Worm (Caenorhabditis elegans) whole organism, L4 larva: ENCODE data around the gene F55G1.7.

Source experiments
- F10B5.3 ChIP-seq: sonication (generic microtip); optimal IDR thresholded peaks from 2 replicates; lab custom pipeline; 2016; ENCODE audit warnings: mild to moderate bottlenecking, missing genetic modification characterization, missing compliant biosample characterization
- F26F4.8 ChIP-seq: fragments of 200-800 bp; sonication (Bioruptor generic); conservative IDR thresholded peaks from 2 replicates; pipeline ENCODE4 v1.3.6; 2022; ENCODE audit warnings: missing genetic modification characterization, missing compliant biosample characterization
- F44E2.7 ChIP-seq: fragments of 200-800 bp; sonication (Bioruptor generic); IDR thresholded peaks from 2 replicates; pipeline ENCODE4 v2.1.2; 2022; ENCODE audit warnings: missing genetic modification characterization, missing compliant biosample characterization
- F49E8.2 ChIP-seq: sonication (generic microtip); optimal IDR thresholded peaks from 2 replicates; lab custom pipeline; 2016; ENCODE audit warnings: missing compliant biosample characterization, mild to moderate bottlenecking, missing genetic modification characterization, borderline replicate concordance
- T20F7.1 ChIP-seq: fragments of 200-800 bp; sonication (Bioruptor generic); optimal IDR thresholded peaks from 2 replicates; lab custom pipeline; 2018; ENCODE audit warnings: mild to moderate bottlenecking, missing genetic modification characterization, missing compliant biosample characterization
- Y48G9A.11 ChIP-seq: fragments of 200-800 bp; sonication (Bioruptor generic); IDR thresholded peaks from 2 replicates; pipeline ENCODE4 v1.3.6; 2022; ENCODE audit warnings: missing genetic modification reagents, missing genetic modification characterization, missing compliant biosample characterization
- aha-1 ChIP-seq: fragments of 150-350 bp; peaks from one replicate; lab custom pipeline; 2014; ENCODE audit warnings: missing biosample characterization, missing genetic modification characterization
- aly-2 ChIP-seq: sonication (generic microtip); optimal IDR thresholded peaks from 2 replicates; lab custom pipeline; 2018; ENCODE audit warnings: missing biosample characterization, missing genetic modification characterization
- ama-1 ChIP-seq: fragments of 150-350 bp; optimal IDR thresholded peaks from 2 replicates; lab custom pipeline; 2014; ENCODE audit warnings: inconsistent platforms, mixed read lengths
- arid-1 ChIP-seq: fragments of 200-800 bp; sonication (Bioruptor generic); conservative IDR thresholded peaks from 2 replicates; pipeline ENCODE4 v1.3.6; 2022; ENCODE audit warnings: missing genetic modification reagents, missing genetic modification characterization, missing compliant biosample characterization
- attf-4 ChIP-seq: sonication (generic microtip); optimal IDR thresholded peaks from 3 replicates; lab custom pipeline; 2017; ENCODE audit warnings: missing biosample characterization, missing genetic modification characterization
- ceh-28 ChIP-seq: fragments of 150-350 bp; optimal IDR thresholded peaks from 2 replicates; lab custom pipeline; 2014; ENCODE audit warnings: missing biosample characterization, missing genetic modification reagents, missing genetic modification characterization
- ceh-32 ChIP-seq: sonication (generic microtip); optimal IDR thresholded peaks from 2 replicates; lab custom pipeline; 2016; ENCODE audit warnings: mild to moderate bottlenecking, missing genetic modification characterization, missing compliant biosample characterization; ENCODE audit not compliant: poor library complexity
- ces-1 ChIP-seq: fragments of 150-350 bp; sonication (generic microtip); optimal IDR thresholded peaks from 4 replicates; lab custom pipeline; 2014; ENCODE audit warnings: missing biosample characterization, missing genetic modification reagents, missing genetic modification characterization
- ctbp-1 ChIP-seq: fragments of 200-800 bp; sonication (Bioruptor generic); IDR thresholded peaks from 2 replicates; pipeline ENCODE4 v1.3.6; 2022; ENCODE audit warnings: missing genetic modification reagents, missing genetic modification characterization, missing compliant biosample characterization
- daf-16 ChIP-seq, 3 experiments: sonication (generic microtip); optimal IDR thresholded peaks; 2 replicates each; lab custom pipeline; 2016 to 2017; ENCODE audit warnings: missing genetic modification characterization in 3 of 3, missing genetic modification reagents in 3 of 3, mild to moderate bottlenecking in 2 of 3, missing compliant biosample characterization in 2 of 3, missing biosample characterization in 1 of 3, moderate library complexity in 1 of 3
- daf-8 ChIP-seq: fragments of 200-800 bp; sonication (Bioruptor generic); IDR thresholded peaks from 2 replicates; pipeline ENCODE4 v1.3.6; 2022; ENCODE audit warnings: missing genetic modification characterization, missing compliant biosample characterization
- dmd-6 ChIP-seq: fragments of 200-800 bp; sonication (Bioruptor generic); IDR thresholded peaks from 2 replicates; pipeline ENCODE4 v1.3.6; 2022; ENCODE audit warnings: missing genetic modification reagents, missing genetic modification characterization, missing compliant biosample characterization
- dmd-9 ChIP-seq: fragments of 200-800 bp; sonication (Bioruptor generic); IDR thresholded peaks from 2 replicates; pipeline ENCODE4 v1.3.6; 2022; ENCODE audit warnings: missing genetic modification reagents, missing genetic modification characterization, missing compliant biosample characterization
- duxl-1 ChIP-seq: sonication (generic microtip); optimal IDR thresholded peaks from 2 replicates; lab custom pipeline; 2016; ENCODE audit warnings: mild to moderate bottlenecking, missing genetic modification characterization, moderate library complexity, missing compliant biosample characterization; ENCODE audit not compliant: poor library complexity
- dve-1 ChIP-seq: sonication (generic microtip); optimal IDR thresholded peaks from 2 replicates; lab custom pipeline; 2017; ENCODE audit warnings: antibody characterized with exemption, mild to moderate bottlenecking, missing genetic modification characterization, missing compliant biosample characterization; ENCODE audit not compliant: insufficient read depth
- hlh-11 ChIP-seq: fragments of 200-800 bp; sonication (Bioruptor generic); optimal IDR thresholded peaks from 2 replicates; lab custom pipeline; 2018; ENCODE audit warnings: mild to moderate bottlenecking, missing genetic modification characterization, missing compliant biosample characterization
- lin-15B ChIP-seq: fragments of 150-350 bp; sonication (generic microtip); optimal IDR thresholded peaks from 3 replicates; lab custom pipeline; 2014; ENCODE audit warnings: missing biosample characterization, missing genetic modification characterization
- lin-38 ChIP-seq: fragments of 200-800 bp; sonication (Bioruptor generic); IDR thresholded peaks from 2 replicates; pipeline ENCODE4 v1.3.6; 2022; ENCODE audit warnings: missing genetic modification reagents, missing genetic modification characterization, missing compliant biosample characterization
- lsy-2 ChIP-seq, 2 experiments: fragments of 150-350 bp in 1 of 2; sonication (generic microtip) in 1 of 2; optimal IDR thresholded peaks; 2 replicates each; lab custom pipeline; 2014 to 2017; ENCODE audit warnings: missing biosample characterization in 2 of 2, missing genetic modification characterization in 2 of 2
- mep-1 ChIP-seq: fragments of 150-350 bp; sonication (generic microtip); optimal IDR thresholded peaks from 3 replicates; lab custom pipeline; 2014; ENCODE audit warnings: missing biosample characterization, missing genetic modification characterization
- mes-2 ChIP-seq: sonication (generic microtip); optimal IDR thresholded peaks from 2 replicates; lab custom pipeline; 2016; ENCODE audit warnings: missing genotype, mild to moderate bottlenecking, missing genetic modification characterization, missing compliant biosample characterization; ENCODE audit not compliant: poor library complexity, severe bottlenecking
- mxl-3 ChIP-seq: fragments of 200-800 bp; sonication (Bioruptor generic); optimal IDR thresholded peaks from 2 replicates; lab custom pipeline; 2018; ENCODE audit warnings: mild to moderate bottlenecking, missing genetic modification characterization, missing compliant biosample characterization
- nhr-10 ChIP-seq: fragments of 150-350 bp; optimal IDR thresholded peaks from 2 replicates; lab custom pipeline; 2014; ENCODE audit warnings: missing biosample characterization, missing genetic modification characterization
- nhr-11 ChIP-seq: fragments of 150-350 bp; optimal IDR thresholded peaks from 2 replicates; lab custom pipeline; 2014; ENCODE audit warnings: missing biosample characterization, missing genetic modification characterization
- nhr-25 ChIP-seq: sonication (generic microtip); optimal IDR thresholded peaks from 2 replicates; lab custom pipeline; 2017; ENCODE audit warnings: missing genetic modification characterization, mild to moderate bottlenecking, missing compliant biosample characterization, antibody characterized with exemption, moderate library complexity, borderline replicate concordance; ENCODE audit not compliant: insufficient read depth
- nhr-48 ChIP-seq: sonication (generic microtip); optimal IDR thresholded peaks from 2 replicates; lab custom pipeline; 2016; ENCODE audit warnings: mild to moderate bottlenecking, missing genetic modification characterization, missing compliant biosample characterization
- nhr-77 ChIP-seq: fragments of 150-350 bp; optimal IDR thresholded peaks from 2 replicates; lab custom pipeline; 2014; ENCODE audit warnings: missing biosample characterization, missing genetic modification characterization
- pha-4 ChIP-seq, 2 experiments: fragments of 150-350 bp in 1 of 2; fragments of 200-800 bp in 1 of 2; sonication (Bioruptor generic) in 1 of 2; IDR thresholded peaks in 1 of 2; optimal IDR thresholded peaks in 1 of 2; 2 replicates each; pipeline versions ENCODE4 v1.3.6 to Lab custom; 2014 to 2022; ENCODE audit warnings: missing genetic modification characterization in 2 of 2, missing genetic modification reagents in 2 of 2, missing biosample characterization in 1 of 2, missing compliant biosample characterization in 1 of 2
- set-16 ChIP-seq: fragments of 200-800 bp; sonication (Bioruptor generic); IDR thresholded peaks from 2 replicates; pipeline ENCODE4 v1.3.6; 2022; ENCODE audit warnings: missing genetic modification reagents, missing genetic modification characterization, missing compliant biosample characterization
- snpc-1.2 ChIP-seq: fragments of 200-800 bp; sonication (Bioruptor generic); IDR thresholded peaks from 2 replicates; pipeline ENCODE4 v1.3.6; 2022; ENCODE audit warnings: missing genetic modification reagents, missing genetic modification characterization, missing compliant biosample characterization
- spr-1 ChIP-seq: sonication (generic microtip); optimal IDR thresholded peaks from 2 replicates; lab custom pipeline; 2016; ENCODE audit warnings: mild to moderate bottlenecking, missing genetic modification characterization, missing compliant biosample characterization
- tag-97 ChIP-seq: fragments of 200-800 bp; sonication (Bioruptor generic); IDR thresholded peaks from 2 replicates; pipeline ENCODE4 v1.3.6; 2022; ENCODE audit warnings: missing genetic modification characterization, missing compliant biosample characterization
- unc-130 ChIP-seq: sonication (generic microtip); optimal IDR thresholded peaks from 2 replicates; lab custom pipeline; 2016; ENCODE audit warnings: missing genetic modification reagents, missing genetic modification characterization, missing compliant biosample characterization
- unc-39 ChIP-seq: sonication (generic microtip); optimal IDR thresholded peaks from 2 replicates; lab custom pipeline; 2017; ENCODE audit warnings: missing biosample characterization, missing genetic modification characterization
- unc-62 ChIP-seq, 3 experiments: fragments of 150-350 bp in 1 of 3; sonication (generic microtip); optimal IDR thresholded peaks in 2 of 3; peaks in 1 of 3; 1 replicate in 1 of 3; 2 replicates in 2 of 3; lab custom pipeline; 2014 to 2017; ENCODE audit warnings: missing biosample characterization in 3 of 3, missing genetic modification characterization in 3 of 3, missing genetic modification reagents in 3 of 3, missing genotype in 1 of 3
- zfp-3 ChIP-seq: fragments of 200-800 bp; sonication (Bioruptor generic); conservative IDR thresholded peaks from 2 replicates; pipeline ENCODE4 v1.3.6; 2022; ENCODE audit warnings: missing genetic modification reagents, missing genetic modification characterization, missing compliant biosample characterization
- zip-11 ChIP-seq: fragments of 200-800 bp; sonication (Bioruptor generic); IDR thresholded peaks from 2 replicates; pipeline ENCODE4 v1.3.6; 2022; ENCODE audit warnings: missing genetic modification characterization, missing compliant biosample characterization

The F55G1.7 gene

ce11 chrIV:7507305-7507704, 37.7 kb upstream of the F55G1.7 start (continued):
- TF ChIP-seq ceh-28 (tag; lab: Kevin White, UChicago) (no peak), nhr-48 (tag; lab: Kevin White, UChicago) (peak; percentile 39), nhr-11 (peak; percentile 34), spr-1 (no peak)

- TF ChIP-seq set-16 (GFP tag; lab: Robert Waterston, UW) (peak; percentile 36; the same call in 1 of the 2 replicates), dmd-9 (GFP tag; lab: Robert Waterston, UW) (0 out of 2 replicates have a peak, but pooled peaks have one; percentile 36), lin-38 (0 out of 2 replicates have a peak, but pooled peaks have one; percentile 11), unc-39 (tag; lab: Kevin White, UChicago) (no peak), aly-2 (tag; lab: Kevin White, UChicago) (no peak)
Measured at ce11 chrIV:7506711-7507110, 37.1 kb upstream of the F55G1.7 start.

ce11 chrIV:7505866-7506488, 36.3 kb upstream of the F55G1.7 start:
- TF ChIP-seq mep-1 (peak; percentile 61), nhr-10 (tag; lab: Kevin White, UChicago) (peak; percentile 32), Y48G9A.11 (GFP tag; lab: Robert Waterston, UW) (peak; percentile 13; the same call in 1 of the 2 replicates), F10B5.3 (tag; lab: Kevin White, UChicago) (no peak), dmd-6 (GFP tag; lab: Robert Waterston, UW) (peak; percentile 40), dve-1 (tag; lab: Kevin White, UChicago) (peak; percentile 46), ces-1 (GFP tag; lab: Kevin White, UChicago) (no peak), F26F4.8 (0 out of 2 replicates have a peak, but pooled peaks have one; percentile 12), mes-2 (tag; lab: Kevin White, UChicago) (peak; percentile 27), dmd-9 (GFP tag; lab: Robert Waterston, UW) (no peak), tag-97 (GFP tag; lab: Robert Waterston, UW) (no peak), duxl-1 (tag; lab: Kevin White, UChicago) (peak; percentile 12), pha-4 (GFP tag; IDR thresholded peaks at IDR 0.05; lab: Robert Waterston, UW) (peak; percentile 55), pha-4 (tag; optimal IDR thresholded peaks at IDR 0.05; lab: Kevin White, UChicago) (no peak), arid-1 (peak; percentile 50; the same call in 1 of the 2 replicates), zfp-3 (GFP tag; lab: Robert Waterston, UW) (peak; percentile 73; the same call in 1 of the 2 replicates), daf-16 (GFP tag; optimal IDR thresholded peaks at IDR 0.05; lab: Kevin White, UChicago) (peak in 1 of 2 experiments; percentile 10), daf-16 (tag; optimal IDR thresholded peaks at IDR 0.05; lab: Kevin White, UChicago) (peak; percentile 52), ama-1 (lab: Kevin White, UChicago) (peak; percentile 91), mxl-3 (no peak), daf-8 (GFP tag; lab: Robert Waterston, UW) (0 out of 2 replicates have a peak, but pooled peaks have one; percentile 41), nhr-48 (tag; lab: Kevin White, UChicago) (peak; percentile 1), nhr-77 (peak; percentile 9), lin-15B (no peak), zip-11 (no peak), lsy-2 (tag; optimal IDR thresholded peaks at IDR 0.05; lab: Kevin White, UChicago) (peak in 1 of 2 experiments; percentile 32), aha-1 (tag; lab: Kevin White, UChicago) (peak; percentile 93), unc-62 (GFP tag; optimal IDR thresholded peaks at IDR 0.05 in 1 of 2; lab: Kevin White, UChicago) (peak in 1 of 2 experiments; percentile 74), unc-62 (tag; optimal IDR thresholded peaks at IDR 0.05; lab: Kevin White, UChicago) (no peak), ctbp-1 (GFP tag; lab: Robert Waterston, UW) (peak; percentile 38; the same call in 1 of the 2 replicates), unc-130 (GFP tag; lab: Kevin White, UChicago) (peak; percentile 31), lin-38 (peak; percentile 53), hlh-11 (tag; lab: Kevin White, UChicago) (peak; percentile 29), ceh-32 (tag; lab: Kevin White, UChicago) (no peak), attf-4 (tag; lab: Kevin White, UChicago) (no peak), F49E8.2 (tag; lab: Kevin White, UChicago) (peak; percentile 45), snpc-1.2 (GFP tag; lab: Robert Waterston, UW) (peak; percentile 71), nhr-25 (tag; lab: Kevin White, UChicago) (peak; percentile 34), F44E2.7 (GFP tag; lab: Robert Waterston, UW) (no peak), T20F7.1 (GFP tag; lab: Kevin White, UChicago) (peak; percentile 71)
